Fruit fly (Drosophila melanogaster): ENCODE measurements around the gene CG7840.

DNA sequence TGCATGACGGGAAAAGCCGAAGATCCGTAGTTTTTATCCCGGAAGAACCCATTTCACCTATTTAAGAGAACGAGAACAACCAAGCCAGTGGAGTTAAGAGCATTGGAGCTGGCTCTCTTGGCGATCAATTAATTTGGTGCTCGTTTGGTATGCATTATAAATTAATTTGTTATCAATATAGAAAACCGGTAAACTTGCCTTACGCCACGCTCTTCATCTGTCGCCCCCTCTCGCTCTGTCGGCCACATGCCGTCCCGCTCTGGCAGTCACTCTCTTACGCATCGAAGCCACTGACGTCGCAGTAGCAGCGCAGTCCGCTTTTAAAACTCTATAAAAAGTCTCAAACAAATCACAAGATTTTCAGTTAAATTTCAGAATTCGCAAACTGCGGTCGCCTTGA is 40.9 kb downstream of the CG7840 start, which contains the start of gene CG7778:
- TF ChIP-seq kay (GFP tag; ENCODE audit: borderline replicate concordance): no peak
- no peak for TF ChIP-seq cnc (optimal IDR thresholded peaks at IDR 0.05)
- TF ChIP-seq Clk (GFP tag; optimal IDR thresholded peaks at IDR 0.05): no peak
- no peak for TF ChIP-seq CG7101 (tag; optimal IDR thresholded peaks at IDR 0.05)
- no peak for TF ChIP-seq CG7045 (GFP tag; optimal IDR thresholded peaks at IDR 0.05)
- TF ChIP-seq pad (GFP tag; optimal IDR thresholded peaks at IDR 0.05): no peak
- TF ChIP-seq toe (GFP tag; optimal IDR thresholded peaks at IDR 0.05): no peak
- no peak for TF ChIP-seq Mnt (GFP tag; optimal IDR thresholded peaks at IDR 0.05)
- no peak for TF ChIP-seq CG5204 (GFP tag; optimal IDR thresholded peaks at IDR 0.05)
- no peak for TF ChIP-seq bab1 (GFP tag; optimal IDR thresholded peaks at IDR 0.05)
